Fruit fly (Drosophila melanogaster): Measurements from ENCODE around the gene CG4789.

The CG4789 gene

DNA sequence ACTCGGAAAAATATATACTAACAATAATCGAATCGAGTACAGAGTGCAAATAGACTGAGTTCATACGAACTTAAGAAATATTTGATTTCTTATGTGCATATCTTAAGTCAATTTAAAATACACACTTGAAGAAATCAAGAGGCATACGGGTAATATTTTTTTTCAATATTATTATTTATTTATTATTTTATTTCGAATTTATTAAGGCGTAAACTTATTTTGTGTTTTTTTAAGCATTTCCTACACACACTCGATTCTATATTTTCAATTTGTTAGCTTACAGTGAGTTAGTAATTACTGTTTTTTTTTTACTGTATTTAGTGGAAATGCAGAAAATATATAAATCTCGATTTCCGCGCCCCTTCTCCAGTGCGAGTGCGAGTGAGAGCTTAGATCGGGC, 12.5 kb downstream of the CG4789 start (continued):
- TF ChIP-seq CG2712 (tag; optimal IDR thresholded peaks at IDR 0.05) (peak; percentile 45), CG4360 (GFP tag; IDR thresholded peaks at IDR 0.05) (no peak), mam (GFP tag; optimal IDR thresholded peaks at IDR 0.05) (no peak), CG6689 (GFP tag; IDR thresholded peaks at IDR 0.05) (peak; percentile 57), CG7786 (GFP tag; optimal IDR thresholded peaks at IDR 0.05) (no peak), Deaf1 (tag; optimal IDR thresholded peaks at IDR 0.05) (no peak), klu (GFP tag; IDR thresholded peaks at IDR 0.05) (no peak), phol (tag; optimal IDR thresholded peaks at IDR 0.05) (peak; percentile 39), slbo (GFP tag; IDR thresholded peaks at IDR 0.05) (peak; percentile 27; the same call in 1 of the 2 replicates), CG2678 (tag; optimal IDR thresholded peaks at IDR 0.05) (peak; percentile 51), btn (GFP tag; optimal IDR thresholded peaks at IDR 0.05) (no peak), pan (optimal IDR thresholded peaks at IDR 0.05) (no peak), pan (GFP tag; optimal IDR thresholded peaks at IDR 0.05 in 1 of 2, IDR thresholded peaks at IDR 0.05 in 1 of 2) (peak in 1 of 2 experiments; percentile 39), Ets65A (GFP tag) (peak; percentile 44), Oli (tag; optimal IDR thresholded peaks at IDR 0.05) (peak; percentile 43), nerfin-1 (tag; optimal IDR thresholded peaks at IDR 0.05) (no peak), bcd (GFP tag; optimal IDR thresholded peaks at IDR 0.05) (peak; percentile 32), CG12219 (GFP tag; optimal IDR thresholded peaks at IDR 0.05) (no peak), Hr51 (GFP tag; optimal IDR thresholded peaks at IDR 0.05) (peak in 1 of 2 experiments; percentile 66), CG2202 (tag; optimal IDR thresholded peaks at IDR 0.05) (no peak), CG10321 (GFP tag; IDR thresholded peaks at IDR 0.05) (no peak), disco-r (GFP tag; optimal IDR thresholded peaks at IDR 0.05) (no peak), Adf1 (GFP tag; IDR thresholded peaks at IDR 0.05) (no peak), jing (GFP tag; optimal IDR thresholded peaks at IDR 0.05) (no peak), Mes4 (GFP tag; optimal IDR thresholded peaks at IDR 0.05) (no peak), CoRest (tag; optimal IDR thresholded peaks at IDR 0.05) (peak; percentile 39), seq (GFP tag; IDR thresholded peaks at IDR 0.05) (0 out of 2 replicates have a peak, but pooled peaks have one; percentile 15), CG13775 (GFP tag; optimal IDR thresholded peaks at IDR 0.05) (no peak), bsh (GFP tag; optimal IDR thresholded peaks at IDR 0.05) (peak in 1 of 2 experiments; percentile 27), tgo (GFP tag; IDR thresholded peaks at IDR 0.05) (peak; percentile 21; the same call in 2 of the 3 replicates), dysf (GFP tag; IDR thresholded peaks at IDR 0.05) (peak; percentile 41; the same call in 1 of the 3 replicates), D19B (GFP tag; optimal IDR thresholded peaks at IDR 0.05) (no peak), CG9437 (GFP tag; optimal IDR thresholded peaks at IDR 0.05) (peak; percentile 7), PHDP (tag; optimal IDR thresholded peaks at IDR 0.05) (peak; percentile 21), CG10209 (GFP tag; optimal IDR thresholded peaks at IDR 0.05) (no peak), CG6813 (GFP tag; optimal IDR thresholded peaks at IDR 0.05) (no peak), NC2β (GFP tag; optimal IDR thresholded peaks at IDR 0.05) (no peak), CG33557 (GFP tag; optimal IDR thresholded peaks at IDR 0.05) (no peak), hkb (optimal IDR thresholded peaks at IDR 0.05) (no peak), hkb (GFP tag; IDR thresholded peaks at IDR 0.05) (peak; percentile 32; the same call in 1 of the 2 replicates), vvl (GFP tag; IDR thresholded peaks at IDR 0.05) (0 out of 2 replicates have a peak, but pooled peaks have one; percentile 14), Ptx1 (GFP tag; IDR thresholded peaks at IDR 0.05) (peak; percentile 53), shn (GFP tag; optimal IDR thresholded peaks at IDR 0.05) (no peak), CG4282 (GFP tag; optimal IDR thresholded peaks at IDR 0.05) (no peak), CG11696 (GFP tag; IDR thresholded peaks at IDR 0.05) (no peak), wdn (GFP tag; IDR thresholded peaks at IDR 0.05) (no peak), Drgx (GFP tag; IDR thresholded peaks at IDR 0.05) (no peak), CG5245 (GFP tag; optimal IDR thresholded peaks at IDR 0.05) (no peak), esg (GFP tag; conservative IDR thresholded peaks at IDR 0.05) (no peak), h (optimal IDR thresholded peaks at IDR 0.05) (no peak), Dll (GFP tag; IDR thresholded peaks at IDR 0.05; ENCODE audit: partially characterized antibody) (no peak), fd3F (GFP tag; optimal IDR thresholded peaks at IDR 0.05) (no peak)

Data from whole organism, embryonic.